Fruit fly (Drosophila melanogaster) S2 (cell line): ENCODE measurements around the gene Esp.

Experiments used
- CG8478 ChIP-seq: fragments of >200 bp; optimal IDR thresholded peaks from 2 replicates; lab custom pipeline; 2018
- CTCF ChIP-seq, 2 experiments: fragments of >200 bp; optimal IDR thresholded peaks; 2 replicates each; lab custom pipeline; 2018

DNA sequence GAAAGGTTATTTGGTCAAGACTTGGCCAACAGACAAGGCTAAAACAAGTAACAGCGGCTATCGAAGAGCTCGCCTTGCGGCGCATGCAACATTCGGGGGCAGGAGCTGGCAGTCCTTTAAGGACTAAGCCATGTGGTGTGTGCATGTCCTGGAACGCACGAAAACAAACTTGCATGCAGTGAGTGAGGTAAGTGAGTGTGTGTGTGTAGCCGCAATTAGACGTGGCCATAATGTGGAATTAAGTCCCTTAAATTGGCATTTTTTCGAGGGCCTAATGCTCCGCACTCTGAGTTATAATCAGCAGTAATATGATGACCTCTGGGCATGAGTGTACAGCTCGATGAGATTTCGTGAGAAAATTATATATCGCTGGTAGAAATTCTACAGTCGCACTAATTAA, 8.1 kb upstream of the Esp start, which contains the start of gene sosie:
- no peak for TF ChIP-seq CTCF (optimal IDR thresholded peaks at IDR 0.05; lab: Kevin White, UChicago)
- no peak for TF ChIP-seq CG8478 (lab: Kevin White, UChicago)
